Worm (Caenorhabditis elegans) whole organism, L4 larva: ENCODE results near the gene C34C12.9.

Experiments used
- F44E2.7 ChIP-seq: fragments of 200-800 bp; sonication (Bioruptor generic); IDR thresholded peaks from 2 replicates; pipeline ENCODE4 v2.1.2; 2022; ENCODE audit warnings: missing genetic modification characterization, missing compliant biosample characterization
- F49E8.2 ChIP-seq: sonication (generic microtip); optimal IDR thresholded peaks from 2 replicates; lab custom pipeline; 2016; ENCODE audit warnings: missing compliant biosample characterization, mild to moderate bottlenecking, missing genetic modification characterization, borderline replicate concordance
- T26A8.4 ChIP-seq: fragments of 200-800 bp; sonication (Bioruptor generic); IDR thresholded peaks from 2 replicates; pipeline ENCODE4 v1.3.6; 2022; ENCODE audit warnings: missing genetic modification characterization, missing compliant biosample characterization
- ZK337.2 ChIP-seq: fragments of 200-800 bp; sonication (Bioruptor generic); IDR thresholded peaks from 2 replicates; pipeline ENCODE4 v1.3.6; 2022; ENCODE audit warnings: missing genetic modification reagents, missing genetic modification characterization, missing compliant biosample characterization
- ZK546.5 ChIP-seq, 2 experiments: sonication (generic microtip); optimal IDR thresholded peaks; 2 replicates each; lab custom pipeline; 2017; ENCODE audit warnings: missing biosample characterization in 2 of 2, missing genetic modification characterization in 2 of 2
- aha-1 ChIP-seq: fragments of 150-350 bp; peaks from one replicate; lab custom pipeline; 2014; ENCODE audit warnings: missing biosample characterization, missing genetic modification characterization
- aly-2 ChIP-seq: sonication (generic microtip); optimal IDR thresholded peaks from 2 replicates; lab custom pipeline; 2018; ENCODE audit warnings: missing biosample characterization, missing genetic modification characterization
- ceh-20 ChIP-seq: fragments of 200-800 bp; sonication (Bioruptor generic); IDR thresholded peaks from 2 replicates; pipeline ENCODE4 v1.3.6; 2022; ENCODE audit warnings: missing genetic modification reagents, missing genetic modification characterization, missing compliant biosample characterization
- ceh-44 ChIP-seq: fragments of 200-800 bp; sonication (Bioruptor generic); IDR thresholded peaks from 2 replicates; pipeline ENCODE4 v1.3.6; 2022; ENCODE audit warnings: missing genetic modification reagents, missing genetic modification characterization, missing compliant biosample characterization
- ceh-62 ChIP-seq: sonication (generic microtip); optimal IDR thresholded peaks from 2 replicates; lab custom pipeline; 2017; ENCODE audit warnings: missing biosample characterization, missing genetic modification characterization
- ctbp-1 ChIP-seq: fragments of 200-800 bp; sonication (Bioruptor generic); IDR thresholded peaks from 2 replicates; pipeline ENCODE4 v1.3.6; 2022; ENCODE audit warnings: missing genetic modification reagents, missing genetic modification characterization, missing compliant biosample characterization
- daf-19 ChIP-seq: fragments of 200-800 bp; sonication (Bioruptor generic); conservative IDR thresholded peaks from 2 replicates; pipeline ENCODE4 v1.3.6; 2022; ENCODE audit warnings: missing genetic modification characterization, missing compliant biosample characterization
- dmd-6 ChIP-seq: fragments of 200-800 bp; sonication (Bioruptor generic); IDR thresholded peaks from 2 replicates; pipeline ENCODE4 v1.3.6; 2022; ENCODE audit warnings: missing genetic modification reagents, missing genetic modification characterization, missing compliant biosample characterization
- dmd-9 ChIP-seq: fragments of 200-800 bp; sonication (Bioruptor generic); IDR thresholded peaks from 2 replicates; pipeline ENCODE4 v1.3.6; 2022; ENCODE audit warnings: missing genetic modification reagents, missing genetic modification characterization, missing compliant biosample characterization
- dpl-1 ChIP-seq: fragments of 150-350 bp; optimal IDR thresholded peaks from 2 replicates; lab custom pipeline; 2014; ENCODE audit warnings: missing biosample characterization, missing genetic modification reagents, missing genetic modification characterization
- duxl-1 ChIP-seq: sonication (generic microtip); optimal IDR thresholded peaks from 2 replicates; lab custom pipeline; 2016; ENCODE audit warnings: mild to moderate bottlenecking, missing genetic modification characterization, moderate library complexity, missing compliant biosample characterization; ENCODE audit not compliant: poor library complexity
- gei-8 ChIP-seq: fragments of 200-800 bp; sonication (Bioruptor generic); optimal IDR thresholded peaks from 2 replicates; lab custom pipeline; 2018; ENCODE audit warnings: mild to moderate bottlenecking, missing genetic modification characterization, missing compliant biosample characterization
- hif-1 ChIP-seq, 2 experiments: sonication (generic microtip); optimal IDR thresholded peaks; 2 replicates each; lab custom pipeline; 2016 to 2017; ENCODE audit warnings: missing compliant biosample characterization in 2 of 2, missing genetic modification characterization in 2 of 2, missing genetic modification reagents in 2 of 2, missing genotype in 2 of 2, mild to moderate bottlenecking in 1 of 2
- hlh-11 ChIP-seq: fragments of 200-800 bp; sonication (Bioruptor generic); optimal IDR thresholded peaks from 2 replicates; lab custom pipeline; 2018; ENCODE audit warnings: mild to moderate bottlenecking, missing genetic modification characterization, missing compliant biosample characterization
- hmg-1.1 ChIP-seq: fragments of 200-800 bp; sonication (Bioruptor generic); IDR thresholded peaks from 2 replicates; pipeline ENCODE4 v1.3.6; 2022; ENCODE audit warnings: missing genetic modification reagents, missing genetic modification characterization, missing compliant biosample characterization
- lin-15B ChIP-seq: fragments of 150-350 bp; sonication (generic microtip); optimal IDR thresholded peaks from 3 replicates; lab custom pipeline; 2014; ENCODE audit warnings: missing biosample characterization, missing genetic modification characterization
- lin-39 ChIP-seq: fragments of 150-350 bp; optimal IDR thresholded peaks from 2 replicates; lab custom pipeline; 2014; ENCODE audit warnings: missing biosample characterization, missing genetic modification reagents, missing genetic modification characterization
- madf-5 ChIP-seq, 2 experiments: fragments of 200-800 bp; sonication (Bioruptor generic); IDR thresholded peaks; 2 replicates each; pipeline ENCODE4 v1.3.6; 2022; ENCODE audit warnings: missing compliant biosample characterization in 2 of 2, missing genetic modification characterization in 2 of 2
- madf-9 ChIP-seq: fragments of 200-800 bp; sonication (Bioruptor generic); conservative IDR thresholded peaks from 2 replicates; pipeline ENCODE4 v1.3.6; 2022; ENCODE audit warnings: missing genetic modification reagents, missing genetic modification characterization, missing compliant biosample characterization
- mep-1 ChIP-seq: fragments of 150-350 bp; sonication (generic microtip); optimal IDR thresholded peaks from 3 replicates; lab custom pipeline; 2014; ENCODE audit warnings: missing biosample characterization, missing genetic modification characterization
- mes-2 ChIP-seq: sonication (generic microtip); optimal IDR thresholded peaks from 2 replicates; lab custom pipeline; 2016; ENCODE audit warnings: missing genotype, mild to moderate bottlenecking, missing genetic modification characterization, missing compliant biosample characterization; ENCODE audit not compliant: poor library complexity, severe bottlenecking
- mxl-2 ChIP-seq: fragments of 200-800 bp; sonication (Bioruptor generic); conservative IDR thresholded peaks from 2 replicates; pipeline ENCODE4 v1.3.6; 2022; ENCODE audit warnings: missing genetic modification reagents, missing genetic modification characterization, missing compliant biosample characterization
- nhr-102 ChIP-seq: sonication (generic microtip); optimal IDR thresholded peaks from 2 replicates; lab custom pipeline; 2016; ENCODE audit warnings: mild to moderate bottlenecking, missing genetic modification characterization, moderate library complexity, missing compliant biosample characterization
- nhr-11 ChIP-seq: fragments of 150-350 bp; optimal IDR thresholded peaks from 2 replicates; lab custom pipeline; 2014; ENCODE audit warnings: missing biosample characterization, missing genetic modification characterization
- nhr-28 ChIP-seq: fragments of 150-350 bp; optimal IDR thresholded peaks from 2 replicates; lab custom pipeline; 2014; ENCODE audit warnings: missing biosample characterization, missing genetic modification characterization
- nhr-42 ChIP-seq: fragments of 200-800 bp; sonication (Bioruptor generic); IDR thresholded peaks from 2 replicates; pipeline ENCODE4 v1.3.6; 2022; ENCODE audit warnings: missing genetic modification characterization, missing compliant biosample characterization
- nhr-48 ChIP-seq: sonication (generic microtip); optimal IDR thresholded peaks from 2 replicates; lab custom pipeline; 2016; ENCODE audit warnings: mild to moderate bottlenecking, missing genetic modification characterization, missing compliant biosample characterization
- nhr-76 ChIP-seq: fragments of 150-350 bp; optimal IDR thresholded peaks from 2 replicates; lab custom pipeline; 2014; ENCODE audit warnings: missing biosample characterization, missing genetic modification characterization
- php-3 ChIP-seq: fragments of 200-800 bp; sonication (Bioruptor generic); IDR thresholded peaks from 2 replicates; pipeline ENCODE4 v1.3.6; 2022; ENCODE audit warnings: missing genetic modification reagents, missing genetic modification characterization, missing compliant biosample characterization
- saeg-2 ChIP-seq: fragments of 200-800 bp; sonication (Bioruptor generic); IDR thresholded peaks from 2 replicates; pipeline ENCODE4 v1.3.6; 2022; ENCODE audit warnings: missing genetic modification reagents, missing genetic modification characterization, missing compliant biosample characterization
- set-16 ChIP-seq: fragments of 200-800 bp; sonication (Bioruptor generic); IDR thresholded peaks from 2 replicates; pipeline ENCODE4 v1.3.6; 2022; ENCODE audit warnings: missing genetic modification reagents, missing genetic modification characterization, missing compliant biosample characterization
- spr-1 ChIP-seq: sonication (generic microtip); optimal IDR thresholded peaks from 2 replicates; lab custom pipeline; 2016; ENCODE audit warnings: mild to moderate bottlenecking, missing genetic modification characterization, missing compliant biosample characterization
- tag-97 ChIP-seq: fragments of 200-800 bp; sonication (Bioruptor generic); IDR thresholded peaks from 2 replicates; pipeline ENCODE4 v1.3.6; 2022; ENCODE audit warnings: missing genetic modification characterization, missing compliant biosample characterization
- tra-1 ChIP-seq: fragments of 200-800 bp; sonication (Bioruptor generic); IDR thresholded peaks from 2 replicates; pipeline ENCODE4 v1.3.6; 2022; ENCODE audit warnings: missing genetic modification reagents, missing genetic modification characterization, missing compliant biosample characterization
- unc-130 ChIP-seq: sonication (generic microtip); optimal IDR thresholded peaks from 2 replicates; lab custom pipeline; 2016; ENCODE audit warnings: missing genetic modification reagents, missing genetic modification characterization, missing compliant biosample characterization
- unc-62 ChIP-seq, 3 experiments: fragments of 150-350 bp in 1 of 3; sonication (generic microtip); optimal IDR thresholded peaks in 2 of 3; peaks in 1 of 3; 1 replicate in 1 of 3; 2 replicates in 2 of 3; lab custom pipeline; 2014 to 2017; ENCODE audit warnings: missing biosample characterization in 3 of 3, missing genetic modification characterization in 3 of 3, missing genetic modification reagents in 3 of 3, missing genotype in 1 of 3
- vab-7 ChIP-seq: fragments of 200-800 bp; sonication (Bioruptor generic); IDR thresholded peaks from 2 replicates; pipeline ENCODE4 v1.3.6; 2022; ENCODE audit warnings: missing genetic modification reagents, missing genetic modification characterization, missing compliant biosample characterization
- zag-1 ChIP-seq: fragments of 150-350 bp; optimal IDR thresholded peaks from 2 replicates; lab custom pipeline; 2014; ENCODE audit warnings: missing biosample characterization, missing genetic modification characterization
- zip-2 ChIP-seq: fragments of 150-350 bp; optimal IDR thresholded peaks from 2 replicates; lab custom pipeline; 2014; ENCODE audit warnings: missing biosample characterization, missing genetic modification characterization
- ztf-11 ChIP-seq: fragments of 150-350 bp; optimal IDR thresholded peaks from 2 replicates; lab custom pipeline; 2014; ENCODE audit warnings: missing biosample characterization, missing genetic modification characterization

The C34C12.9 gene

ce11 chrIII:3478795-3479398 lies 3.6 kb upstream of the C34C12.9 start:
- TF ChIP-seq nhr-76 (tag; lab: Kevin White, UChicago) (no peak), zip-2 (tag; lab: Kevin White, UChicago) (no peak), saeg-2 (GFP tag; lab: Robert Waterston, UW) (no peak), vab-7 (GFP tag; lab: Robert Waterston, UW) (no peak), nhr-48 (tag; lab: Kevin White, UChicago) (no peak), aly-2 (tag; lab: Kevin White, UChicago) (no peak), T26A8.4 (GFP tag; lab: Robert Waterston, UW) (no peak), ZK337.2 (GFP tag; lab: Robert Waterston, UW) (no peak), zag-1 (tag; lab: Kevin White, UChicago) (no peak), set-16 (no peak), hmg-1.1 (GFP tag; lab: Robert Waterston, UW) (no peak), tag-97 (no peak), nhr-102 (no peak), aha-1 (tag; lab: Kevin White, UChicago) (no peak), daf-19 (no peak), gei-8 (GFP tag; lab: Kevin White, UChicago) (no peak), F44E2.7 (GFP tag; lab: Robert Waterston, UW) (no peak), ctbp-1 (GFP tag; lab: Robert Waterston, UW) (no peak), mep-1 (tag; lab: Kevin White, UChicago) (no peak)

DNA sequence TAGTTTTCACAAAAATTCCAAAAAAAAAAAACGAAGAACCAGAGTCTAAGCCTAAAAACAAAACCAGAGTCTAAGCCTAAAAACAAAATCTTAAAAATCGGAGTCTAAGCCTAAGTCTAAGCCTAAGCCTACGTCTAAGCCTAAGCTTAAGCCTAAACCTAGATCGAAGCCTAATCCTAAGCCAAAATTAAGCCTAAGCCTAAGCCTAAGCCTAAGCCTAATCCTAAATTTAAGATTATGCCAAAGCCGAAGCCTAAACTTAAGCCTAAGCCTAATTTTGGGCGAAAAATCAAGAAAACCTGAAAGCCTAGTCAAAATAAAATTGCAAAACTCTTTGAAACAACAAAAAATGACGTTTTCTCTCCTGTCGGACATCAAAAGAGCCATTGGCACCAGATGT lies 2.1 kb upstream of the C34C12.9 start:
- TF ChIP-seq unc-62 (GFP tag; optimal IDR thresholded peaks at IDR 0.05 in 1 of 2; lab: Kevin White, UChicago) (peak in 1 of 2 experiments; percentile 81), unc-62 (tag; optimal IDR thresholded peaks at IDR 0.05; lab: Kevin White, UChicago) (no peak), dmd-9 (GFP tag; lab: Robert Waterston, UW) (no peak), ceh-20 (GFP tag; lab: Robert Waterston, UW) (no peak)

DNA sequence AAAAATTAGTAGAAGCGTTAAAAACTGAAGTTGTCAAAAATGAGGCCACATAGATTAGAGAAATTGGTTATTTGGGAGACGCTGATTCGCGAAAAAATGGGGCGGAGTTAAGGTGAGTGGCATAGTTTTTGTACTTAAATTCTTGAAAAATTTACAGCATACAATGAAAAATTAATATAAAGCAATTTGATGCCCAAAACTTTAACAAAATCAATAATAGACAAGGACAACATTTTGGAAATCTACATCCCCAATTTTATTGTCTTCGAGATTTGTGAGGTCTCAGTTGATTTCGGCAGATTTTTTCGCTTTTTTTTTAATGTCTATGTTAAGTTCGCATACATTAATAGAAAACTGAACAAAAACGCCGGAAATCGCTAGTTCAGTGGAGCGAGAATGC lies 933 bp upstream of the C34C12.9 start:
- TF ChIP-seq mes-2 (tag; lab: Kevin White, UChicago) (peak; percentile 42), unc-62 (GFP tag; optimal IDR thresholded peaks at IDR 0.05 in 1 of 2; lab: Kevin White, UChicago) (no peak), unc-62 (tag; optimal IDR thresholded peaks at IDR 0.05; lab: Kevin White, UChicago) (no peak), ztf-11 (no peak), ZK546.5 (tag; optimal IDR thresholded peaks at IDR 0.05; lab: Kevin White, UChicago) (no peak), unc-130 (peak; percentile 19), hlh-11 (tag; lab: Kevin White, UChicago) (no peak), spr-1 (tag; lab: Kevin White, UChicago) (no peak), ceh-62 (tag; lab: Kevin White, UChicago) (no peak), zip-2 (tag; lab: Kevin White, UChicago) (no peak), F49E8.2 (tag; lab: Kevin White, UChicago) (no peak), dpl-1 (GFP tag; lab: Kevin White, UChicago) (no peak), hif-1 (tag; optimal IDR thresholded peaks at IDR 0.05; lab: Kevin White, UChicago) (peak in 1 of 2 experiments; percentile 81)
- TF ChIP-seq, all 104 proteins: peak for 3

DNA sequence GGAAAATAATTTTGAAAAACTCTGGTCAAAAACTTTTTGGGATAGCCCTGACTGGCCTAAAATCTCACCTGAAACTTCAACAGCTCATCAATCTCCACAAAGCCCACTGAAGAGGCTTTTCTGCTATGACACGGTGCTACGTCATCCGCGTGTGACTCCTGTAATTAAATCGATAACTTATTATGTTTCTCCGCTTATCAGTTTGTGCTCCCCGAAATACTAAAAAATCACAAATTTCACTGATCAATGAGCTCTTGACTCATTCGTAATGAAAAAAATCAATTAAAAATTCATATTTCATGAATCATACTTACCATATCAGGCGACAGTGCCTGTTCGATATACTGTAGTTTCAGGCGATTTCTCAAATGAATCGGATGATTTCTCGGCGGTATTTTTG lies 298 bp downstream of the C34C12.9 start:
- TF ChIP-seq nhr-48 (tag; lab: Kevin White, UChicago), result no peak
- no peak for TF ChIP-seq mes-2 (tag; lab: Kevin White, UChicago)
- no peak for TF ChIP-seq nhr-42
- TF ChIP-seq tra-1 (GFP tag; lab: Robert Waterston, UW), result 0 out of 2 replicates have a peak, but pooled peaks have one; percentile 7
- no peak for TF ChIP-seq duxl-1 (tag; lab: Kevin White, UChicago)
- TF ChIP-seq T26A8.4 (GFP tag; lab: Robert Waterston, UW), result no peak
- no peak for TF ChIP-seq ceh-44 (GFP tag; lab: Robert Waterston, UW)
- TF ChIP-seq lin-15B (tag; lab: Kevin White, UChicago), result no peak
- TF ChIP-seq lin-39 (tag; lab: Kevin White, UChicago), result no peak
- peak; percentile 60 for TF ChIP-seq nhr-28 (tag; lab: Kevin White, UChicago)
- TF ChIP-seq nhr-11 (tag; lab: Kevin White, UChicago), result no peak
- TF ChIP-seq madf-9, result no peak
- peak; percentile 60; the same call in 1 of the 2 replicates for TF ChIP-seq php-3 (GFP tag; lab: Robert Waterston, UW)
- no peak for TF ChIP-seq madf-5 (GFP tag; IDR thresholded peaks at IDR 0.05; lab: Robert Waterston, UW)
- no peak for TF ChIP-seq tag-97
- peak; percentile 52; the same call in 1 of the 2 replicates for TF ChIP-seq dmd-6
- no peak for TF ChIP-seq mxl-2 (GFP tag; lab: Robert Waterston, UW)
